Worm (Caenorhabditis elegans): ENCODE data around the gene C50H2.7.

The C50H2.7 gene

DNA sequence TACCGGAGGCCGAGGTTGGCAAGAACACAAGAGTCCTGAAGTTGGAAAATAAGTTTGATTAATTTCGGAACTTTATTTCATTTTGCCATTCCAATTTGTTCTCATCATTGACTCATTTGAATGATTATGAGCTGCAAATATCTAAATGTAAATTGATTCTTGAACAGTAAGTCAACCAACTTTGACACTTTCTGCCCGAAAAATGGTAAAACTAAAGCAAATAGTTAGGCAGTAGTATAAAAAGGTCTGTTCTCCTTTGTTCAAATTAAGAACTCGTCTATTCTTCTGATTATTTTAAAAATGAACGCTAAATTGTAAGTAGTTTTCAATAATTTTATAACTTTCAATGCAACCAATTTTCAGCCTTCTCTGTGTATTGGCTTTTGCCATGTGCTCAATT is 20.5 kb downstream of the C50H2.7 start, which contains the start of gene fipr-12:
TSS of gene fipr-12 (plus strand) at position 301 of the 400 bp plus-strand sequence.
- no peak for TF ChIP-seq nhr-43 (tag; optimal IDR thresholded peaks at IDR 0.05; ENCODE audit: poor library complexity, severe bottlenecking)

DNA sequence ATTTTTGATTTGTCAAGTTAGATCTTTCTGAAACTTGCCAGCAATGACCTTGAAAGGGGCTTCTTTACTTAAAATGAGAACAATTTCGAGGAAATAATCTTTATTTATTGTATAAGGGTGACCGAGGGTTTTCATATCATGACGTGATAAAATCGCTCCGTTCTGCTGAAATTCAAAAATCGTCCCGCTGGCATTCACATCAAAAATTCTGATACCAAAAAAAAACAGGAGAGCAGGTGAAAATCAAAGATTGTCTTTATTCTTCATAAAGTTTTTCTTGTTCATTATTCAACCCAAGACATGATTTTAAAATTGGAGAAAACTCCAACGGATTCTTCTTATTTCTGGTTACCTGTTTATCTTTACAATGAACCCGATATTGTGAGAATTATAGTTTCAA is 21.5 kb downstream of the C50H2.7 start, which contains the start of gene sre-28:
TSS of gene sre-28 (plus strand) at position 301 of the 400 bp plus-strand sequence.
- TF ChIP-seq ztf-11 (tag; optimal IDR thresholded peaks at IDR 0.05) (no peak), fkh-2 (tag; optimal IDR thresholded peaks at IDR 0.05) (no peak), nhr-76 (tag; optimal IDR thresholded peaks at IDR 0.05) (no peak), ceh-9 (tag; optimal IDR thresholded peaks at IDR 0.05) (no peak), unc-62 (GFP tag; optimal IDR thresholded peaks at IDR 0.05) (no peak), eor-1 (tag; optimal IDR thresholded peaks at IDR 0.05) (no peak), mdl-1 (tag; optimal IDR thresholded peaks at IDR 0.05) (no peak), nhr-43 (tag; optimal IDR thresholded peaks at IDR 0.05; ENCODE audit: poor library complexity, severe bottlenecking) (no peak), nhr-25 (tag; optimal IDR thresholded peaks at IDR 0.05) (no peak), jun-1 (tag; optimal IDR thresholded peaks at IDR 0.05) (no peak), R02D3.7 (tag; optimal IDR thresholded peaks at IDR 0.05) (no peak), nhr-237 (tag; optimal IDR thresholded peaks at IDR 0.05) (no peak), elt-1 (tag; optimal IDR thresholded peaks at IDR 0.05) (no peak)

DNA sequence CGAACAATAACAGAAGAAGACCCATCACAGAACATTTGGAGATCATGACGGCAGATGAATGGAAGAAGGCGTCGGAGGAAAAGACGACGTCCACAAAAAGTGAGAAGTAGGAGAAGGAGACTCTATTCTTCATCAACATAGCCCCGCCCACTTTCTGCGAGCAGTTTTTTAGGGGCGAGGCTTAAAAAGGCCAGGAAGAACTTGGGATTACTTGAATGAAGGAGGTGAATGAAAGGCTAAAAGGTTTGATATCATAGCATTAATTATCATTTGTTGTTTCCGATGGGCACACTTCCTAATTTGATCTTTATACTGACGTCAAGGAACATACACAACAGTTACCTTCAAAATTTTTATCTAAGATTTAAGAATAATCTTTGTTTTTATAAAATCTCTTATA is 26.3 kb downstream of the C50H2.7 start, which contains the start of gene nlp-58:
TSS of gene nlp-58 (minus strand) at position 101 of the 400 bp plus-strand sequence.
- TF ChIP-seq mdl-1 (tag; optimal IDR thresholded peaks at IDR 0.05) (no peak), nhr-25 (tag; optimal IDR thresholded peaks at IDR 0.05) (no peak), lin-39 (tag; optimal IDR thresholded peaks at IDR 0.05) (no peak), ztf-4 (tag; optimal IDR thresholded peaks at IDR 0.05) (no peak), skn-1 (tag; optimal IDR thresholded peaks at IDR 0.05) (no peak), nhr-23 (tag; optimal IDR thresholded peaks at IDR 0.05) (no peak), egl-27 (tag; optimal IDR thresholded peaks at IDR 0.05) (no peak), nhr-12 (tag; optimal IDR thresholded peaks at IDR 0.05) (no peak), eor-1 (tag; optimal IDR thresholded peaks at IDR 0.05) (no peak), nhr-28 (tag; optimal IDR thresholded peaks at IDR 0.05) (no peak), unc-62 (GFP tag; optimal IDR thresholded peaks at IDR 0.05) (no peak), nhr-237 (tag; optimal IDR thresholded peaks at IDR 0.05) (no peak)

DNA sequence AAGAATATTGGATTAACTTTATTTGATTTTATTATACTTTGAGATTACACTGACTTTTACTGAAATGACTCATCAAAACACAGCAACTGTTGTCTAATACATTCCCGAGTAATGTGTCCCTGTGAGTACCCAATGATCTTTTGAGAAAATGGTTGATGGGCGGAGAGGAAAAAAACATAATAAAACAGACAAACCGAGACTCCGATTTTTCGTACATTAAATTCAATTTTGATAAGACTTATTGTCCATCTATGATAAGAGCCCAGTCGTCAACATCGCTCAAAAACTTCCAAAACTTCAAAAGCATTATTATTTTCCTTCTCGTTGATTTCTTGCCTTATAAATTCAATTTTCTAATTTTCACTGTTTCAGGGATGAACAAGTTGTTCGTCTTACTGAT is 28.3 kb downstream of the C50H2.7 start, which contains the start of gene ttr-46:
TSS of gene ttr-46 (plus strand) at position 373 of the 400 bp plus-strand sequence.
- TF ChIP-seq pqm-1 (tag; optimal IDR thresholded peaks at IDR 0.05) (peak; percentile 65), elt-2 (tag; optimal IDR thresholded peaks at IDR 0.05) (peak; percentile 68), ztf-11 (tag; optimal IDR thresholded peaks at IDR 0.05) (no peak)

DNA sequence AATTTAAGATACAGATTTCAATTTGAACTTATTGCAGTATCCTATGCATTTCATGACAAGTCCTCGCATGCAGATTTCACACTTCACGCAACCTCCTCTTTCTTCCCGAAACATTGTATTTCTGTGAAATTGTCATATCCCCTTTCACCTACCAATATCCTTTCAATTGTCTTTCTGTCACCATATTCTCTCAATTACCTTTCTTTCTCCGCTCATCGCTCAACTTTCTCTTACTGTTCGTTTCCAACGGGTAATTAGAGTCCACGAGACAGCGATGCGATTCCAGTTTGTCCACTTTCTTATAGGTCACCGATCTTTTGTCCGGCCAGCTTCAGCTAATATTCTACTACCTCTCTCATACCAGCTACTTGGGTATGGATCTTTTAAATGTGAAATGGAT is 29.8 kb downstream of the C50H2.7 start, which contains the start of gene mam-5:
TSS of gene mam-5 (plus strand) at position 304 of the 400 bp plus-strand sequence.
- TF ChIP-seq nhr-28 (tag; optimal IDR thresholded peaks at IDR 0.05) (no peak), fkh-2 (tag; optimal IDR thresholded peaks at IDR 0.05) (no peak), ceh-28 (tag; optimal IDR thresholded peaks at IDR 0.05) (no peak), jun-1 (tag; optimal IDR thresholded peaks at IDR 0.05) (no peak)

DNA sequence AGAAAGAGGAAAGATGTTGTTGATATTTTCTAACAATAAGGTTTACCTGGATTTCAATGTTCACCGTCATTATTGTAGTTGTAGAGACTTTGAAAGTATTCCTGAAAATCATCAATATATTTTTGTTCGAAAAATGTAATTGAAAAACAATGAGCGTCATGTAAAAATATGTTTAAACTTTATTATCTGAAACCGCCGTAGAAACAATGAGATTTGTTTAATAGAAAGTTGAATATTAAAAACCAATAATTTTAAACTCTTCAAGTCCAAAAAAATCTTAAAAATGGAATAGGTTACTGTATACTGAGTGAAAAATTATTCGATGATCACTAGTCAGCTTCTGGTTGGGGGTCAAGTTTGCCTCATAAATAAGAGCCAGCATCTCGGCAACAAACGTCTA is 35.6 kb downstream of the C50H2.7 start, which contains the start of gene anmt-3:
TSS of gene anmt-3 (minus strand) at position 101 of the 400 bp plus-strand sequence.
- TF ChIP-seq fkh-10 (GFP tag; optimal IDR thresholded peaks at IDR 0.05) (no peak), nhr-12 (tag; optimal IDR thresholded peaks at IDR 0.05) (no peak), ztf-4 (tag; optimal IDR thresholded peaks at IDR 0.05) (no peak), elt-2 (tag; optimal IDR thresholded peaks at IDR 0.05) (no peak), lin-39 (tag; optimal IDR thresholded peaks at IDR 0.05) (no peak), aly-2 (tag; optimal IDR thresholded peaks at IDR 0.05) (no peak), elt-1 (tag; optimal IDR thresholded peaks at IDR 0.05) (no peak), snpc-4 (tag; optimal IDR thresholded peaks at IDR 0.05) (no peak), daf-12 (tag; optimal IDR thresholded peaks at IDR 0.05) (no peak), eor-1 (tag; optimal IDR thresholded peaks at IDR 0.05) (no peak), mdl-1 (tag; optimal IDR thresholded peaks at IDR 0.05) (no peak), ceh-82 (tag; optimal IDR thresholded peaks at IDR 0.05) (no peak), tbx-2 (tag; optimal IDR thresholded peaks at IDR 0.05) (no peak), mml-1 (tag; optimal IDR thresholded peaks at IDR 0.05) (no peak), egl-5 (tag; optimal IDR thresholded peaks at IDR 0.05) (no peak), nhr-237 (tag; optimal IDR thresholded peaks at IDR 0.05) (no peak), nhr-23 (tag; optimal IDR thresholded peaks at IDR 0.05) (no peak), nhr-77 (tag; optimal IDR thresholded peaks at IDR 0.05) (no peak), ceh-16 (tag; optimal IDR thresholded peaks at IDR 0.05) (no peak)
